Worm (Caenorhabditis elegans): Measurements from ENCODE around the gene srbc-66.

The srbc-66 gene

ce11 chrV:3530403-3530802 lies at the start of gene srbc-66:
srbc-66 (plus strand) TSS chrV:3530703.
- no peak for TF ChIP-seq nhr-77 (tag; optimal IDR thresholded peaks at IDR 0.05)
- no peak for TF ChIP-seq pha-4 (tag; optimal IDR thresholded peaks at IDR 0.05)
- no peak for TF ChIP-seq nfya-1 (tag; optimal IDR thresholded peaks at IDR 0.05; ENCODE audit: insufficient read depth)
- no peak for TF ChIP-seq snpc-4 (tag; optimal IDR thresholded peaks at IDR 0.05)
- TF ChIP-seq ceh-9 (tag; optimal IDR thresholded peaks at IDR 0.05), result no peak
- TF ChIP-seq zag-1 (tag; optimal IDR thresholded peaks at IDR 0.05), result no peak
- TF ChIP-seq nhr-76 (tag; optimal IDR thresholded peaks at IDR 0.05), result no peak
- no peak for TF ChIP-seq ztf-4 (tag; optimal IDR thresholded peaks at IDR 0.05)
- TF ChIP-seq R02D3.7 (tag; optimal IDR thresholded peaks at IDR 0.05), result no peak

ce11 chrV:3482550-3483002 lies 47.9 kb upstream of the srbc-66 start, which contains the start of gene lys-7:
lys-7 (minus strand) TSS chrV:3482600.
- TF ChIP-seq jun-1 (tag; optimal IDR thresholded peaks at IDR 0.05), result peak; percentile 23
- peak; percentile 2 for TF ChIP-seq pqm-1 (tag; optimal IDR thresholded peaks at IDR 0.05)
- no peak for TF ChIP-seq nhr-76 (tag; optimal IDR thresholded peaks at IDR 0.05)
- no peak for TF ChIP-seq elt-3 (tag; optimal IDR thresholded peaks at IDR 0.05)
- TF ChIP-seq elt-2 (tag; optimal IDR thresholded peaks at IDR 0.05), result peak; percentile 67
- TF ChIP-seq nhr-25 (tag; optimal IDR thresholded peaks at IDR 0.05), result no peak
- TF ChIP-seq ztf-11 (tag; optimal IDR thresholded peaks at IDR 0.05), result no peak

- no peak for TF ChIP-seq egl-5 (tag; optimal IDR thresholded peaks at IDR 0.05)
- TF ChIP-seq sea-2 (GFP tag; optimal IDR thresholded peaks at IDR 0.05), result no peak
- no peak for TF ChIP-seq mdl-1 (tag; optimal IDR thresholded peaks at IDR 0.05)
- TF ChIP-seq nhr-28 (tag; optimal IDR thresholded peaks at IDR 0.05), result no peak
- TF ChIP-seq nfya-1 (tag; optimal IDR thresholded peaks at IDR 0.05; ENCODE audit: insufficient read depth), result no peak
- no peak for TF ChIP-seq ama-1 (optimal IDR thresholded peaks at IDR 0.05)
- no peak for TF ChIP-seq skn-1 (tag; optimal IDR thresholded peaks at IDR 0.05)
Measured at ce11 chrV:3484702-3485101, 45.8 kb upstream of the srbc-66 start, which contains the start of gene srbc-33. srbc-33 (minus strand) TSS chrV:3484802.

ce11 chrV:3486857-3487256 lies 43.6 kb upstream of the srbc-66 start, which contains the start of gene srbc-32:
srbc-32 (minus strand) TSS chrV:3486957.
- TF ChIP-seq nhr-76 (tag; optimal IDR thresholded peaks at IDR 0.05) (no peak), elt-2 (tag; optimal IDR thresholded peaks at IDR 0.05) (no peak), sea-2 (GFP tag; optimal IDR thresholded peaks at IDR 0.05) (no peak), lsy-12 (tag; optimal IDR thresholded peaks at IDR 0.05) (no peak), ceh-16 (tag; optimal IDR thresholded peaks at IDR 0.05) (no peak), ceh-28 (tag; optimal IDR thresholded peaks at IDR 0.05) (no peak), skn-1 (tag; optimal IDR thresholded peaks at IDR 0.05) (no peak), tbx-2 (tag; optimal IDR thresholded peaks at IDR 0.05) (no peak)

ce11 chrV:3490435-3490834 lies 40.1 kb upstream of the srbc-66 start, which contains the start of gene srbc-36:
srbc-36 (minus strand) TSS chrV:3490535.
- TF ChIP-seq nhr-11 (tag; optimal IDR thresholded peaks at IDR 0.05) (no peak), R02D3.7 (tag; optimal IDR thresholded peaks at IDR 0.05) (no peak), elt-3 (tag; optimal IDR thresholded peaks at IDR 0.05) (no peak), sea-2 (GFP tag; optimal IDR thresholded peaks at IDR 0.05) (no peak), ceh-16 (tag; optimal IDR thresholded peaks at IDR 0.05) (no peak), unc-39 (tag; optimal IDR thresholded peaks at IDR 0.05) (no peak), nhr-67 (tag; optimal IDR thresholded peaks at IDR 0.05) (no peak), nfya-1 (tag; optimal IDR thresholded peaks at IDR 0.05; ENCODE audit: insufficient read depth) (no peak), egl-27 (tag; optimal IDR thresholded peaks at IDR 0.05) (no peak), eor-1 (tag; optimal IDR thresholded peaks at IDR 0.05) (no peak)

- TF ChIP-seq mml-1 (tag; optimal IDR thresholded peaks at IDR 0.05) (no peak), mdl-1 (tag; optimal IDR thresholded peaks at IDR 0.05) (no peak), zag-1 (tag; optimal IDR thresholded peaks at IDR 0.05) (no peak), ceh-16 (tag; optimal IDR thresholded peaks at IDR 0.05) (no peak), elt-2 (tag; optimal IDR thresholded peaks at IDR 0.05) (no peak), nhr-11 (tag; optimal IDR thresholded peaks at IDR 0.05) (no peak), egl-27 (tag; optimal IDR thresholded peaks at IDR 0.05) (no peak), lin-39 (tag; optimal IDR thresholded peaks at IDR 0.05) (no peak), nhr-43 (tag; optimal IDR thresholded peaks at IDR 0.05; ENCODE audit: poor library complexity, severe bottlenecking) (no peak), nhr-25 (tag; optimal IDR thresholded peaks at IDR 0.05) (no peak)
Measured at ce11 chrV:3496880-3497279, 33.6 kb upstream of the srbc-66 start, which contains the start of gene C07G3.15. C07G3.15 (minus strand) TSS chrV:3496980.

Data from whole organism, L3 larva.